Worm (Caenorhabditis elegans) whole organism, young adult: ENCODE data around the gene srh-19.

Experiments
- Y56A3A.18 ChIP-seq: fragments of 200-800 bp; sonication (Bioruptor generic); IDR thresholded peaks from 2 replicates; pipeline ENCODE4 v1.3.6; 2022; ENCODE audit warnings: missing genetic modification reagents, missing genetic modification characterization, missing compliant biosample characterization
- athp-1 ChIP-seq: sonication (generic microtip); optimal IDR thresholded peaks from 2 replicates; lab custom pipeline; 2017; ENCODE audit warnings: mild to moderate bottlenecking, missing genetic modification characterization, missing compliant biosample characterization
- ekl-4 ChIP-seq: fragments of 200-800 bp; sonication (Bioruptor generic); IDR thresholded peaks from 2 replicates; pipeline ENCODE4 v1.3.6; 2022; ENCODE audit warnings: missing genetic modification reagents, missing genetic modification characterization, missing compliant biosample characterization
- lsy-27 ChIP-seq: sonication (generic microtip); optimal IDR thresholded peaks from 2 replicates; lab custom pipeline; 2017; ENCODE audit warnings: missing genetic modification characterization, mild to moderate bottlenecking, missing compliant biosample characterization, antibody characterized with exemption, missing genotype, borderline replicate concordance; ENCODE audit not compliant: insufficient read depth
- madf-3 ChIP-seq: fragments of 200-800 bp; sonication (Bioruptor generic); IDR thresholded peaks from 2 replicates; pipeline ENCODE4 v1.3.6; 2022; ENCODE audit warnings: missing genetic modification reagents, missing genetic modification characterization, missing compliant biosample characterization
- madf-6 ChIP-seq: fragments of 200-800 bp; sonication (Bioruptor generic); IDR thresholded peaks from 2 replicates; pipeline ENCODE4 v1.3.6; 2022; ENCODE audit warnings: missing genetic modification reagents, missing genetic modification characterization, missing compliant biosample characterization
- nfya-1 ChIP-seq: sonication (generic microtip); optimal IDR thresholded peaks from 2 replicates; lab custom pipeline; 2017; ENCODE audit warnings: antibody characterized with exemption, missing compliant biosample characterization, missing genetic modification characterization, borderline replicate concordance; ENCODE audit not compliant: insufficient read depth
- nhr-27 ChIP-seq: fragments of 200-800 bp; sonication (Bioruptor generic); optimal IDR thresholded peaks from 2 replicates; lab custom pipeline; 2018; ENCODE audit warnings: mild to moderate bottlenecking, missing genetic modification characterization, moderate library complexity, missing compliant biosample characterization
- pha-4 ChIP-seq: fragments of 150-350 bp; sonication (generic microtip); optimal IDR thresholded peaks from 2 replicates; lab custom pipeline; 2014; ENCODE audit warnings: missing biosample characterization, missing genetic modification reagents, missing genetic modification characterization
- snpc-1.1 ChIP-seq: sonication (generic microtip); optimal IDR thresholded peaks from 2 replicates; lab custom pipeline; 2017; ENCODE audit warnings: missing genetic modification characterization, mild to moderate bottlenecking, missing compliant biosample characterization, antibody characterized with exemption, moderate library complexity, missing genotype, missing genetic modification reagents; ENCODE audit not compliant: insufficient read depth
- snpc-4 ChIP-seq, 5 experiments: fragments of 150-350 bp in 1 of 5; sonication (generic microtip) in 4 of 5; optimal IDR thresholded peaks; 2 replicates each; lab custom pipeline; 2014 to 2018; ENCODE audit warnings: missing genetic modification characterization in 5 of 5, missing biosample characterization in 3 of 5, antibody characterized with exemption in 2 of 5, mild to moderate bottlenecking in 2 of 5, missing compliant biosample characterization in 2 of 5, missing genotype in 2 of 5, moderate library complexity in 2 of 5, missing genetic modification reagents in 1 of 5
- tbp1 ChIP-seq: fragments of 200-800 bp; sonication (Bioruptor generic); optimal IDR thresholded peaks from 2 replicates; lab custom pipeline; 2018; ENCODE audit warnings: mild to moderate bottlenecking, missing genetic modification characterization, missing compliant biosample characterization
- ztf-28 ChIP-seq: fragments of 200-800 bp; sonication (Bioruptor generic); IDR thresholded peaks from 2 replicates; pipeline ENCODE4 v1.3.6; 2022; ENCODE audit warnings: missing genetic modification reagents, missing genetic modification characterization, missing compliant biosample characterization

- no peak for TF ChIP-seq snpc-1.1 (tag; lab: Kevin White, UChicago)
- no peak for TF ChIP-seq ztf-28 (GFP tag; lab: Robert Waterston, UW)
- TF ChIP-seq lsy-27 = no peak
- no peak for TF ChIP-seq athp-1
- TF ChIP-seq snpc-4 (GFP tag; optimal IDR thresholded peaks at IDR 0.05; lab: Kevin White, UChicago) = no peak
- no peak for TF ChIP-seq snpc-4 (tag; optimal IDR thresholded peaks at IDR 0.05; lab: Kevin White, UChicago)
- no peak for TF ChIP-seq nhr-27 (tag; lab: Kevin White, UChicago)
- no peak for TF ChIP-seq madf-6 (GFP tag; lab: Robert Waterston, UW)
- TF ChIP-seq nfya-1 (tag; lab: Kevin White, UChicago) = no peak
- no peak for TF ChIP-seq tbp1 (GFP tag; lab: Kevin White, UChicago)
- TF ChIP-seq ekl-4 (GFP tag; lab: Robert Waterston, UW) = no peak
- TF ChIP-seq madf-3 = no peak
- no peak for TF ChIP-seq pha-4 (tag; lab: Kevin White, UChicago)
- TF ChIP-seq Y56A3A.18 (GFP tag; lab: Robert Waterston, UW) = no peak
These were observed 46.8 kb downstream of the srh-19 start for ce11 chrX:1459756-1460155.
